Worm (Caenorhabditis elegans) whole organism, L2 larva: ENCODE measurements around the gene tat-3.

Experiments used
- fos-1 ChIP-seq: fragments of 150-350 bp; optimal IDR thresholded peaks from 2 replicates; lab custom pipeline; 2014; ENCODE audit warnings: missing biosample characterization, missing genetic modification characterization
- lin-13 ChIP-seq: fragments of 150-350 bp; optimal IDR thresholded peaks from 2 replicates; lab custom pipeline; 2014; ENCODE audit warnings: missing biosample characterization, missing genetic modification reagents, missing genetic modification characterization
- nhr-10 ChIP-seq: sonication (generic microtip); optimal IDR thresholded peaks from 2 replicates; lab custom pipeline; 2017; ENCODE audit warnings: missing biosample characterization, missing genetic modification characterization
- nhr-77 ChIP-seq: fragments of 150-350 bp; optimal IDR thresholded peaks from 2 replicates; lab custom pipeline; 2014; ENCODE audit warnings: missing biosample characterization, missing genetic modification characterization
- snpc-4 ChIP-seq: fragments of 150-350 bp; optimal IDR thresholded peaks from 2 replicates; lab custom pipeline; 2014; ENCODE audit warnings: missing biosample characterization, missing genetic modification characterization
- unc-39 ChIP-seq: fragments of 150-350 bp; optimal IDR thresholded peaks from 2 replicates; lab custom pipeline; 2014; ENCODE audit warnings: missing biosample characterization, missing genetic modification characterization
- unc-62 ChIP-seq: fragments of 150-350 bp; optimal IDR thresholded peaks from 2 replicates; lab custom pipeline; 2014; ENCODE audit warnings: missing biosample characterization, missing genetic modification reagents, missing genetic modification characterization
- ztf-4 ChIP-seq: fragments of 150-350 bp; optimal IDR thresholded peaks from 2 replicates; lab custom pipeline; 2014; ENCODE audit warnings: missing biosample characterization, missing genetic modification characterization

- no peak for TF ChIP-seq snpc-4 (tag; lab: Kevin White, UChicago)
- no peak for TF ChIP-seq ztf-4 (tag; lab: Kevin White, UChicago)
- no peak for TF ChIP-seq unc-62 (GFP tag; lab: Kevin White, UChicago)
- TF ChIP-seq fos-1 (tag; lab: Kevin White, UChicago), result no peak
- no peak for TF ChIP-seq unc-39
- TF ChIP-seq nhr-77 (tag; lab: Kevin White, UChicago), result no peak
- no peak for TF ChIP-seq nhr-10 (tag; lab: Kevin White, UChicago)
- TF ChIP-seq lin-13 (GFP tag; lab: Kevin White, UChicago), result no peak
These were observed 41.4 kb downstream of the tat-3 start, which contains the start of gene Y39A1A.31 for ce11 chrIII:10689057-10689456.
